Worm (Caenorhabditis elegans): Measurements from ENCODE around the gene fbxb-38.

DNA sequence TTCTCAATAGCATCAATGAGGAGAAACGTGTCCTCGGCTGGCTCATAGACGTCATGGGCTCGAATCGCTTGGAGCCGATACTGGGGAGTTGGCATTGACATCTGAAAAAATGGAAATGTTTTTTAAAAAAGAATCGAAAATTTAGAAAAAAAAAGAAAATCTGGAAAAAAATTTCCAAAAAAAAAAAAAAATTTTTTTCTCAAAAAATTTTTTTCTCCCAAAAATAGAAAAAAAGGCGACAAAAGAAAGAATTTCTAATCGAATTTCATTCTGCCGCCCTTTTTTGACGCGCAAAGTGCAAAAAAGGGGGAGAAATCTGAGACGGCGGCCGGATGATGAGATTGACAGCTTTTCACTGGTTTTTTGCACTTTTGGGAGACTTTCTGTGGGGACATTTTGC is 20.8 kb upstream of the fbxb-38 start, which contains the start of gene mtq-2:
- TF ChIP-seq W03F9.2 (tag; optimal IDR thresholded peaks at IDR 0.05) (no peak), dao-5 (tag; optimal IDR thresholded peaks at IDR 0.05) (no peak)
